Worm (Caenorhabditis elegans) whole organism, L2 larva: Measurements from ENCODE around the gene ins-6.

Source experiments
- C34F6.9 ChIP-seq: fragments of 150-350 bp; optimal IDR thresholded peaks from 2 replicates; lab custom pipeline; 2014; ENCODE audit warnings: missing biosample characterization, missing genetic modification characterization
- F13H6.1 ChIP-seq: sonication (generic microtip); optimal IDR thresholded peaks from 2 replicates; lab custom pipeline; 2016; ENCODE audit warnings: missing genetic modification characterization, missing compliant biosample characterization
- Y55F3AM.14 ChIP-seq: fragments of 200-800 bp; sonication (Bioruptor generic); optimal IDR thresholded peaks from 2 replicates; lab custom pipeline; 2018; ENCODE audit warnings: mild to moderate bottlenecking, missing genetic modification characterization, missing compliant biosample characterization
- alr-1 ChIP-seq: fragments of 150-350 bp; optimal IDR thresholded peaks from 2 replicates; lab custom pipeline; 2014; ENCODE audit warnings: missing biosample characterization, missing genetic modification characterization
- aly-2 ChIP-seq: fragments of 150-350 bp; optimal IDR thresholded peaks from 2 replicates; lab custom pipeline; 2014; ENCODE audit warnings: missing biosample characterization, missing genetic modification characterization
- ama-1 ChIP-seq: fragments of 150-350 bp; optimal IDR thresholded peaks from 2 replicates; lab custom pipeline; 2018; ENCODE audit warnings: inconsistent platforms
- blmp-1 ChIP-seq: sonication (generic microtip); optimal IDR thresholded peaks from 2 replicates; lab custom pipeline; 2017; ENCODE audit warnings: missing genetic modification characterization, mild to moderate bottlenecking, missing compliant biosample characterization, antibody characterized with exemption, moderate library complexity; ENCODE audit not compliant: insufficient read depth
- ceh-16 ChIP-seq: fragments of 150-350 bp; optimal IDR thresholded peaks from 2 replicates; lab custom pipeline; 2014; ENCODE audit warnings: missing biosample characterization, missing genetic modification characterization
- ceh-82 ChIP-seq: fragments of 150-350 bp; optimal IDR thresholded peaks from 2 replicates; lab custom pipeline; 2014; ENCODE audit warnings: missing biosample characterization, missing genetic modification characterization
- crh-2 ChIP-seq: sonication (generic microtip); optimal IDR thresholded peaks from 2 replicates; lab custom pipeline; 2017; ENCODE audit warnings: missing biosample characterization, missing genetic modification characterization
- egl-27 ChIP-seq: sonication (generic microtip); optimal IDR thresholded peaks from 3 replicates; lab custom pipeline; 2017; ENCODE audit warnings: missing biosample characterization, missing genetic modification reagents, missing genetic modification characterization
- elt-1 ChIP-seq: fragments of 150-350 bp; optimal IDR thresholded peaks from 2 replicates; lab custom pipeline; 2014; ENCODE audit warnings: missing biosample characterization, missing genetic modification characterization
- elt-3 ChIP-seq: sonication (generic microtip); optimal IDR thresholded peaks from 2 replicates; lab custom pipeline; 2017; ENCODE audit warnings: missing biosample characterization, missing genetic modification characterization
- fos-1 ChIP-seq: fragments of 150-350 bp; optimal IDR thresholded peaks from 2 replicates; lab custom pipeline; 2014; ENCODE audit warnings: missing biosample characterization, missing genetic modification characterization
- gmeb-1 ChIP-seq: fragments of 150-350 bp; optimal IDR thresholded peaks from 2 replicates; lab custom pipeline; 2014; ENCODE audit warnings: missing biosample characterization, missing genetic modification characterization
- lin-11 ChIP-seq: fragments of 150-350 bp; sonication (generic microtip); optimal IDR thresholded peaks from 2 replicates; lab custom pipeline; 2014; ENCODE audit warnings: missing biosample characterization, missing genetic modification characterization, inconsistent platforms, mixed read lengths
- lin-13 ChIP-seq: fragments of 150-350 bp; optimal IDR thresholded peaks from 2 replicates; lab custom pipeline; 2014; ENCODE audit warnings: missing biosample characterization, missing genetic modification reagents, missing genetic modification characterization
- lin-39 ChIP-seq: fragments of 150-350 bp; optimal IDR thresholded peaks from 2 replicates; lab custom pipeline; 2014; ENCODE audit warnings: missing biosample characterization, missing genetic modification reagents, missing genetic modification characterization
- lsy-2 ChIP-seq, 2 experiments: fragments of 150-350 bp in 1 of 2; sonication (generic microtip) in 1 of 2; optimal IDR thresholded peaks; 2 replicates each; lab custom pipeline; 2014 to 2017; ENCODE audit warnings: missing biosample characterization in 2 of 2, missing genetic modification characterization in 2 of 2
- mab-5 ChIP-seq: fragments of 150-350 bp; optimal IDR thresholded peaks from 2 replicates; lab custom pipeline; 2014; ENCODE audit warnings: missing biosample characterization, missing genetic modification characterization
- mbf-1 ChIP-seq: sonication (generic microtip); optimal IDR thresholded peaks from 2 replicates; lab custom pipeline; 2017; ENCODE audit warnings: missing biosample characterization, missing genetic modification characterization
- mdl-1 ChIP-seq, 2 experiments: fragments of 150-350 bp in 1 of 2; sonication (generic microtip) in 1 of 2; optimal IDR thresholded peaks; 2 replicates each; lab custom pipeline; 2017; ENCODE audit warnings: missing biosample characterization in 2 of 2, missing genetic modification characterization in 2 of 2
- nhr-10 ChIP-seq: sonication (generic microtip); optimal IDR thresholded peaks from 2 replicates; lab custom pipeline; 2017; ENCODE audit warnings: missing biosample characterization, missing genetic modification characterization
- nhr-11 ChIP-seq: fragments of 150-350 bp; optimal IDR thresholded peaks from 2 replicates; lab custom pipeline; 2014; ENCODE audit warnings: missing biosample characterization, missing genetic modification characterization
- nhr-12 ChIP-seq: fragments of 150-350 bp; optimal IDR thresholded peaks from 2 replicates; lab custom pipeline; 2014; ENCODE audit warnings: missing biosample characterization, missing genetic modification characterization
- nhr-21 ChIP-seq: fragments of 150-350 bp; optimal IDR thresholded peaks from 2 replicates; lab custom pipeline; 2014; ENCODE audit warnings: missing biosample characterization, missing genetic modification characterization
- nhr-23 ChIP-seq: fragments of 150-350 bp; optimal IDR thresholded peaks from 2 replicates; lab custom pipeline; 2014; ENCODE audit warnings: missing biosample characterization, missing genetic modification reagents, missing genetic modification characterization
- nhr-237 ChIP-seq: fragments of 150-350 bp; optimal IDR thresholded peaks from 2 replicates; lab custom pipeline; 2014; ENCODE audit warnings: missing biosample characterization, missing genetic modification characterization
- nhr-25 ChIP-seq: fragments of 150-350 bp; sonication (generic microtip); optimal IDR thresholded peaks from 3 replicates; lab custom pipeline; 2014; ENCODE audit warnings: missing biosample characterization, missing genetic modification characterization
- nhr-77 ChIP-seq: fragments of 150-350 bp; optimal IDR thresholded peaks from 2 replicates; lab custom pipeline; 2014; ENCODE audit warnings: missing biosample characterization, missing genetic modification characterization
- peb-1 ChIP-seq: fragments of 150-350 bp; optimal IDR thresholded peaks from 2 replicates; lab custom pipeline; 2014; ENCODE audit warnings: missing biosample characterization, missing genetic modification characterization
- sem-4 ChIP-seq: fragments of 150-350 bp; optimal IDR thresholded peaks from 2 replicates; lab custom pipeline; 2014; ENCODE audit warnings: missing biosample characterization, missing genetic modification reagents, missing genetic modification characterization
- skn-1 ChIP-seq: sonication (generic microtip); optimal IDR thresholded peaks from 2 replicates; lab custom pipeline; 2017; ENCODE audit warnings: missing biosample characterization, missing genetic modification characterization
- snpc-4 ChIP-seq: fragments of 150-350 bp; optimal IDR thresholded peaks from 2 replicates; lab custom pipeline; 2014; ENCODE audit warnings: missing biosample characterization, missing genetic modification characterization
- unc-39 ChIP-seq: fragments of 150-350 bp; optimal IDR thresholded peaks from 2 replicates; lab custom pipeline; 2014; ENCODE audit warnings: missing biosample characterization, missing genetic modification characterization
- unc-55 ChIP-seq: fragments of 150-350 bp; sonication (generic microtip); optimal IDR thresholded peaks from 3 replicates; lab custom pipeline; 2014; ENCODE audit warnings: missing biosample characterization, missing genetic modification reagents, missing genetic modification characterization
- unc-62 ChIP-seq: fragments of 150-350 bp; optimal IDR thresholded peaks from 2 replicates; lab custom pipeline; 2014; ENCODE audit warnings: missing biosample characterization, missing genetic modification reagents, missing genetic modification characterization
- zag-1 ChIP-seq: fragments of 150-350 bp; optimal IDR thresholded peaks from 2 replicates; lab custom pipeline; 2014; ENCODE audit warnings: missing biosample characterization, missing genetic modification characterization
- ztf-1 ChIP-seq: fragments of 200-800 bp; sonication (Bioruptor generic); conservative IDR thresholded peaks from 2 replicates; pipeline ENCODE4 v1.3.6; 2022; ENCODE audit warnings: missing genetic modification characterization, missing compliant biosample characterization
- ztf-11 ChIP-seq: sonication (generic microtip); optimal IDR thresholded peaks from 2 replicates; lab custom pipeline; 2017; ENCODE audit warnings: missing biosample characterization, missing genetic modification characterization
- ztf-4 ChIP-seq: fragments of 150-350 bp; optimal IDR thresholded peaks from 2 replicates; lab custom pipeline; 2014; ENCODE audit warnings: missing biosample characterization, missing genetic modification characterization

ins-6 gene

ce11 chrII:6043166-6043565 is 42.9 kb downstream of the ins-6 start, which contains the start of gene R12C12.10:
TSS of gene R12C12.10 (minus strand) at chrII:6043266.
- TF ChIP-seq unc-55 (GFP tag; lab: Kevin White, UChicago), result no peak
- no peak for TF ChIP-seq nhr-11
- TF ChIP-seq lin-11 (tag; lab: Kevin White, UChicago), result no peak
- TF ChIP-seq snpc-4 (tag; lab: Kevin White, UChicago), result no peak
- no peak for TF ChIP-seq nhr-12
- no peak for TF ChIP-seq egl-27 (tag; lab: Kevin White, UChicago)
- TF ChIP-seq gmeb-1 (tag; lab: Kevin White, UChicago), result no peak
- no peak for TF ChIP-seq Y55F3AM.14 (GFP tag; lab: Kevin White, UChicago)
- TF ChIP-seq mdl-1 (tag; optimal IDR thresholded peaks at IDR 0.05; lab: Kevin White, UChicago), result no peak
- TF ChIP-seq nhr-21, result no peak

ce11 chrII:6045048-6045447 is 44.8 kb downstream of the ins-6 start, which contains the start of gene R12C12.5:
TSS of gene R12C12.5 (minus strand) at chrII:6045148.
- TF ChIP-seq mab-5 (tag; lab: Kevin White, UChicago), result no peak
- TF ChIP-seq alr-1, result no peak
- no peak for TF ChIP-seq skn-1 (tag; lab: Kevin White, UChicago)
- TF ChIP-seq ceh-82 (tag; lab: Kevin White, UChicago), result no peak
- TF ChIP-seq C34F6.9 (tag; lab: Kevin White, UChicago), result no peak
- TF ChIP-seq aly-2 (tag; lab: Kevin White, UChicago), result no peak
- TF ChIP-seq nhr-23 (tag; lab: Kevin White, UChicago), result no peak
- TF ChIP-seq snpc-4 (tag; lab: Kevin White, UChicago), result no peak
- no peak for TF ChIP-seq nhr-10 (tag; lab: Kevin White, UChicago)
- no peak for TF ChIP-seq unc-39 (tag; lab: Kevin White, UChicago)
- TF ChIP-seq nhr-77 (tag; lab: Kevin White, UChicago), result no peak
- no peak for TF ChIP-seq egl-27 (tag; lab: Kevin White, UChicago)

DNA sequence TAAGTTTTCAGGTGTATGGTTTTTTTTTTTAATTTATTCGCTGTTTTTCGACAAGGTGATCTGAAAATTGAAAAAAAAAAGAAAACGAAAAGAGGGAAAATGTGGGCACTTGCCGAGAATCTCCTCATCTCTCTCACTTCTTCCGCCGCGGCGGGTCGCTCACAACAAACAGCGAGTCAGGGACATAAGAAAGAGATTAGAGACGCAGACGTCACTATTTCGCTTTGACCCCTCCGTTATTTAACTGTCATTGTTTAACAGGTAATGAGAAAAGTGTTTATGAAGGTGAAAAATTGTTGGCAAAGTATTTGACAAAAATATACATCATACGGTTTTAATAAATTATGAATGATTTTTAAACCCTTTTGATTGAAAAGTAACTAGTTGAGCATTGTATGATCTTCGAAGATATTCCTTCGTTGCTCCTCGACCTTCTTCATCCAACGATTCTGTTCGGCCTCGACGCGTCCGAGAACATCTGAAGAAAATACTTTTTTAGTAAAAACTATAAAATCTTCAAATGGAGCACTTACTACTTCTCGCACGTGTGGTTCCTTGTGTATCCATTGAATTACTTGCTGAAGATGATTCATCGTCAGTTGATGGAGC is 45.9 kb downstream of the ins-6 start:
- peak; percentile 15 for TF ChIP-seq fos-1 (tag; lab: Kevin White, UChicago)
- TF ChIP-seq gmeb-1 (tag; lab: Kevin White, UChicago), result no peak
- peak; percentile 45 for TF ChIP-seq blmp-1 (tag; lab: Kevin White, UChicago)
- TF ChIP-seq lin-39 (tag; lab: Kevin White, UChicago), result no peak
- TF ChIP-seq zag-1, result no peak
- no peak for TF ChIP-seq ztf-4 (tag; lab: Kevin White, UChicago)
- peak in 1 of 2 experiments; percentile 26 for TF ChIP-seq lsy-2 (tag; optimal IDR thresholded peaks at IDR 0.05; lab: Kevin White, UChicago)
- no peak for TF ChIP-seq unc-39 (tag; lab: Kevin White, UChicago)
- no peak for TF ChIP-seq nhr-237 (tag; lab: Kevin White, UChicago)
- TF ChIP-seq lin-11 (tag; lab: Kevin White, UChicago), result no peak
- TF ChIP-seq nhr-23 (tag; lab: Kevin White, UChicago), result no peak
- TF ChIP-seq ztf-1, result no peak
- no peak for TF ChIP-seq nhr-21
- TF ChIP-seq mdl-1 (tag; optimal IDR thresholded peaks at IDR 0.05; lab: Kevin White, UChicago), result no peak
- TF ChIP-seq elt-3 (tag; lab: Kevin White, UChicago), result no peak
- no peak for TF ChIP-seq peb-1
- TF ChIP-seq ztf-11 (tag; lab: Kevin White, UChicago), result no peak
- TF ChIP-seq nhr-10 (tag; lab: Kevin White, UChicago), result no peak
- TF ChIP-seq mab-5 (tag; lab: Kevin White, UChicago), result no peak
- TF ChIP-seq nhr-11, result no peak
- no peak for TF ChIP-seq nhr-77 (tag; lab: Kevin White, UChicago)
- TF ChIP-seq snpc-4 (tag; lab: Kevin White, UChicago), result no peak
- no peak for TF ChIP-seq mbf-1 (tag; lab: Kevin White, UChicago)
- TF ChIP-seq ceh-16 (tag; lab: Kevin White, UChicago), result no peak
- TF ChIP-seq lin-13 (GFP tag; lab: Kevin White, UChicago), result peak; percentile 15
- TF ChIP-seq unc-55 (GFP tag; lab: Kevin White, UChicago), result peak; percentile 17
- TF ChIP-seq elt-1 (tag; lab: Kevin White, UChicago), result no peak
- peak; percentile 17 for TF ChIP-seq sem-4 (tag; lab: Kevin White, UChicago)
- TF ChIP-seq skn-1 (tag; lab: Kevin White, UChicago), result no peak
- TF ChIP-seq C34F6.9 (tag; lab: Kevin White, UChicago), result peak; percentile 44
- TF ChIP-seq ama-1 (lab: Kevin White, UChicago), result no peak
- TF ChIP-seq nhr-25 (tag; lab: Kevin White, UChicago), result peak; percentile 60
- peak; percentile 2 for TF ChIP-seq crh-2 (tag; lab: Kevin White, UChicago)
- no peak for TF ChIP-seq Y55F3AM.14 (GFP tag; lab: Kevin White, UChicago)
- no peak for TF ChIP-seq egl-27 (tag; lab: Kevin White, UChicago)
- no peak for TF ChIP-seq unc-62 (GFP tag; lab: Kevin White, UChicago)
- peak; percentile 2 for TF ChIP-seq F13H6.1 (tag; lab: Kevin White, UChicago)
- no peak for TF ChIP-seq ceh-82 (tag; lab: Kevin White, UChicago)
